Worm (Caenorhabditis elegans) whole organism, midembryonic: ENCODE measurements around the gene Y51H7BR.7.

ENCODE experiments used
- T22C8.4 ChIP-seq: fragments of 200-800 bp; sonication (Bioruptor generic); IDR thresholded peaks from 2 replicates; pipeline ENCODE4 v1.3.6; 2022; ENCODE audit warnings: missing genetic modification characterization, missing compliant biosample characterization
- cog-1 ChIP-seq: sonication (generic microtip); optimal IDR thresholded peaks from 2 replicates; lab custom pipeline; 2016; ENCODE audit warnings: missing genetic modification characterization, missing compliant biosample characterization
- flt-1 ChIP-seq: fragments of 200-800 bp; sonication (Bioruptor generic); IDR thresholded peaks from 2 replicates; pipeline ENCODE4 v1.3.6; 2022; ENCODE audit warnings: missing genetic modification characterization, missing compliant biosample characterization
- klf-2 ChIP-seq: fragments of 200-800 bp; sonication (Bioruptor generic); conservative IDR thresholded peaks from 2 replicates; pipeline ENCODE4 v1.3.6; 2022; ENCODE audit warnings: missing genetic modification reagents, missing genetic modification characterization, missing compliant biosample characterization
- med-1 ChIP-seq: sonication (generic microtip); optimal IDR thresholded peaks from 2 replicates; lab custom pipeline; 2017; ENCODE audit warnings: missing genetic modification characterization, mild to moderate bottlenecking, missing compliant biosample characterization, antibody characterized with exemption, missing genetic modification reagents; ENCODE audit not compliant: insufficient read depth
- ref-1 ChIP-seq: fragments of 200-800 bp; sonication (Bioruptor generic); conservative IDR thresholded peaks from 2 replicates; pipeline ENCODE4 v1.3.6; 2022; ENCODE audit warnings: missing genetic modification reagents, missing genetic modification characterization, missing compliant biosample characterization
- tab-1 ChIP-seq: fragments of 200-800 bp; sonication (Bioruptor generic); IDR thresholded peaks from 2 replicates; pipeline ENCODE4 v1.3.6; 2022; ENCODE audit warnings: missing genetic modification characterization, missing compliant biosample characterization
- ztf-23 ChIP-seq: fragments of 200-800 bp; sonication (Bioruptor generic); IDR thresholded peaks from 2 replicates; pipeline ENCODE4 v1.3.6; 2022; ENCODE audit warnings: missing genetic modification reagents, missing genetic modification characterization, missing compliant biosample characterization
- ztf-29 ChIP-seq: fragments of 200-800 bp; sonication (Bioruptor generic); IDR thresholded peaks from 2 replicates; pipeline ENCODE4 v1.3.6; 2022; ENCODE audit warnings: missing genetic modification reagents, missing genetic modification characterization, missing compliant biosample characterization

Y51H7BR.7 gene

DNA sequence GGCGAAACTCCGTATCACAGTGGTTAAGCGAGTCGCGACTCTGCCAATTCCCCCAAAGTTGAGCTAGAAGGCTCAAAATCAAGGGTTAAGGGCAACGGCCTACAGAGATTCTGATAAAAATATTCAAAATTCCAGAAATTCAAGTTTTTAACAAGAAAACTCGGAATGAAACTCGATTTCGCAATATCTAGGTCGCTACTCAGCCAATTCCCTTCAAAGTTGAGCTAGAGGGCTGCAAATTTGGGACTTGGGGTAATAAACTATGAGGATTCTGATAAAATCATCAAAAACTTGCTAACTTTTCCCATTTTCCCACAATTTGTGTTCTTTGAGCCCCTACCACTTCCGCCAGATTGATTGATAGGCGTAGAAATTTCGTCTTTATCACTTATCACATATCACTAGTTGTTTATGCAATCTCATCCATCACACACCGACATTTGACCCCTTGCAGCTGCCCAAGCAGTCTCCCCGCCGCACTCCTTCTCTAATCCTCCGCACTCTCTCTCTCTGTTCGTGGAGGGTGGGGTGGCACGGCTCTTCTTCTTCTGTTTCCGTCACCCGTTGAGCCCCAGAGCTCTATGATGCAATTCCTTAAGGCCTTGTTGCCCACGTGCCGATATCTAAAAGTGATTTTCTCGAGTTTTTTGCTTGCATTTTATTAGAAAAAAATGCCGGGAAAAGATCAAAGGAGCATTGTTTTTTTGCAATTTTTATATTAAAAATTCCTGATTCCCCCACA lies 23.6 kb downstream of the Y51H7BR.7 start:
- no peak for TF ChIP-seq T22C8.4 (GFP tag; lab: Robert Waterston, UW)
- peak; percentile 28; the same call in 1 of the 2 replicates for TF ChIP-seq tab-1 (GFP tag; lab: Robert Waterston, UW)
- TF ChIP-seq flt-1 (GFP tag; lab: Robert Waterston, UW), result 0 out of 2 replicates have a peak, but pooled peaks have one; percentile 20

DNA sequence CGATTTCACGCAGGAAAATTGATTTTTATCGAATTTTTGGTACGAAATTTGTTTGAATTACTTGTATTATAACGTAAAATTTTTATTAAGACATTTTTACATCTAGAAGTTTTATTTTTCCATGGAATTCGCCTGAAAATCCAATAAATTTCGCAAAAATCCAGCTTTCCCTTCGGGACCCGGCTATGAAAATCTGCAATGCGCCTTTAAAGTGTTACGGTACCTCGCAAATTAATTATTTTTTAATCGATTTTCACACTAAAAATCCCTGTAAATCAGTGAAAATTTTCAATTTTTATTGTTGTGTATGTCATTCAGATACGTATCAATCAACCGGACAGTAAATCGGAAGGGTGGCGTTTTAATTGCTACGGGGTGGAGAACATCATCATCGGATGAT lies 24.4 kb downstream of the Y51H7BR.7 start:
- TF ChIP-seq cog-1 (tag; lab: Kevin White, UChicago) (no peak), tab-1 (GFP tag; lab: Robert Waterston, UW) (no peak), klf-2 (no peak), ztf-29 (GFP tag; lab: Robert Waterston, UW) (no peak), ztf-23 (no peak), ref-1 (GFP tag; lab: Robert Waterston, UW) (no peak), med-1 (GFP tag; lab: Kevin White, UChicago) (no peak), T22C8.4 (GFP tag; lab: Robert Waterston, UW) (no peak), flt-1 (GFP tag; lab: Robert Waterston, UW) (no peak)

DNA sequence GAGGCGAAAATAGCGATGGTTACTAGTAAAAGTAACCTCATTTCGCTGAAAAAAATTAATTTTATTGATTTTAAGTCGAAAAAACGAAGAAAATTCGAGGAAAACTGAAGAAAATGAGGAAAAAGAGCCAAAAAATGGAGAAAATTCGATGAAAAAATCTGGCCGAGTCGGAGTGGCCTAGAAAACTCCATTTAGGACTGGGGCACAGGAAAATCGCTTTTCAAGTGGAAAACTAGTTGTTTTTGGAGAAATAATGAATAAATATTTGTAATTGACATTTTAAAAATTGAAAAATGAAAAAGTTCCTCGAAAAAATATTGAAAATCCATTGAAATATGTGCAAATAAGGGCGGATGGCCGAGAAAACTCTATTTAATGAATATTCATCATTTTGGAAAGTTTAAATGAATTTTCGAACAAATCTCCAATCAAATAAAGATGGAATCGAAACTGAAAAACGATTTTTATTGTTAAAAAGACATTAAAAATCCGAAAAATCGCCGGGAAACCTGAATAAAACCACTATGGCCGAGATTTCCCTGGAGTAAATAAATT lies 25.0 kb downstream of the Y51H7BR.7 start, which contains the start of gene emc-1:
Gene emc-1 (minus strand): TSS at position 45 of the 555 bp plus-strand sequence.
- no peak for TF ChIP-seq T22C8.4 (GFP tag; lab: Robert Waterston, UW)
- TF ChIP-seq ztf-23, result peak; percentile 19; the same call in 1 of the 2 replicates

DNA sequence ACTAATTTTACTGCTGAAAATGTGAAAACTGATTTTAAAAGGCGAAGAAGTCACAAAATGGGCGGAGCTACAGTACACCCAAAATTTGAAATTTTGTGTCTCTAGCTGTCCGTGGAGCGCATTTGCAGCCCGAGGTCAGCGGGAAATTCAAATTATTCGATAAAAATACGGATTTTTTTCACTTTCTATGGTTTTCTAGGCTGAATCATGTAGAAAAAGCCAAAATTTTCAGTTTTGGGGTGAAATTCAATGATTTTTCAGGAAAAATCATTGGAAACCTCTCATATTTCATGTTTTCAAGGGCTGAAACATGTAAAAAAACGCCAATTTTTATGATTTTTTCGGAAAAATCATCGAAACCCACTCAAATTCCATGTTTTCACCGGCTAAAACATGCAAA lies 34.6 kb downstream of the Y51H7BR.7 start:
- TF ChIP-seq flt-1 (GFP tag; lab: Robert Waterston, UW), result no peak
- no peak for TF ChIP-seq klf-2
- TF ChIP-seq ztf-29 (GFP tag; lab: Robert Waterston, UW), result no peak
- TF ChIP-seq med-1 (GFP tag; lab: Kevin White, UChicago), result no peak
- no peak for TF ChIP-seq ztf-23
- TF ChIP-seq cog-1 (tag; lab: Kevin White, UChicago), result no peak
- no peak for TF ChIP-seq T22C8.4 (GFP tag; lab: Robert Waterston, UW)
- no peak for TF ChIP-seq ref-1 (GFP tag; lab: Robert Waterston, UW)
- no peak for TF ChIP-seq tab-1 (GFP tag; lab: Robert Waterston, UW)

DNA sequence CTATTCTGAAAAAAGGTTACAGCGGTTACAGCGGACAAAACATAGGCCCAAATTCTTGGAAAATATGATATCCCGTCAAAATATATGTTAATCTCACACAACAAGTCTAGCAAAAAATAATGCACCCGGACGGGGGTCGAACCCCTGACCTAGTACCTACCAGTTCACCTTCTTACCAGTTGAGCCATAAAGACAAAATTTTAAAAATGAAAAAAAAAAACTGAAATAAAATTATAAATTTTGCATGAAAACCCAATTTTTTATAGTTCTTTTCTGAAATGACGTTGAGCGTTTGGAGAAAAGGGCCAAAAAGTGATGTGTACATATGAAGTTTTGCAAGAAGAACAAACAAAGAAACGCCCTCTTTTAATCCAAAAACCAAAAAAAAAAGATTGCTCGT lies 43.0 kb downstream of the Y51H7BR.7 start:
- TF ChIP-seq flt-1 (GFP tag; lab: Robert Waterston, UW), result no peak
- no peak for TF ChIP-seq cog-1 (tag; lab: Kevin White, UChicago)
- TF ChIP-seq ztf-23, result no peak
- TF ChIP-seq med-1 (GFP tag; lab: Kevin White, UChicago), result no peak

DNA sequence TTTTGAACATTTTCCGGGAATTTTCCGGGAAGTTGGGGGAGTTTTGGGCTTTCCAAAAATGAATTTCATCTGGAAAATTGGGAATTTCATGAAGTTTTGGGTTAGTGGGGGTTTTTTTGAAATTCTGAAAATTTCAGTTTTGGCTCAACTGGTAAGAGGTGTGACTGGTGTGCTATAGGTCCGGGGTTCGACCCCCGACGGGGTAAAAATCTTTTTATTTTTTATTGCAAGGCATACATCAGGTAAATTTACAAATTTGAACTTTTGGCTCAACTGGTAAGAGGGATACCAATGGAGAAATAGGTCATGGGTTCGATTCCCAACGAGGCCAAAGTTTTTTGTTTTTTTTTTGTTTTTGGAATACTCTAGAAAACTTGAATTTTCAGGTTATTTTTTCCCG lies 43.7 kb downstream of the Y51H7BR.7 start:
- TF ChIP-seq ztf-29 (GFP tag; lab: Robert Waterston, UW) (no peak), tab-1 (GFP tag; lab: Robert Waterston, UW) (no peak), cog-1 (tag; lab: Kevin White, UChicago) (no peak), med-1 (GFP tag; lab: Kevin White, UChicago) (no peak), T22C8.4 (GFP tag; lab: Robert Waterston, UW) (no peak), ztf-23 (no peak), ref-1 (GFP tag; lab: Robert Waterston, UW) (no peak), flt-1 (GFP tag; lab: Robert Waterston, UW) (no peak), klf-2 (no peak)

DNA sequence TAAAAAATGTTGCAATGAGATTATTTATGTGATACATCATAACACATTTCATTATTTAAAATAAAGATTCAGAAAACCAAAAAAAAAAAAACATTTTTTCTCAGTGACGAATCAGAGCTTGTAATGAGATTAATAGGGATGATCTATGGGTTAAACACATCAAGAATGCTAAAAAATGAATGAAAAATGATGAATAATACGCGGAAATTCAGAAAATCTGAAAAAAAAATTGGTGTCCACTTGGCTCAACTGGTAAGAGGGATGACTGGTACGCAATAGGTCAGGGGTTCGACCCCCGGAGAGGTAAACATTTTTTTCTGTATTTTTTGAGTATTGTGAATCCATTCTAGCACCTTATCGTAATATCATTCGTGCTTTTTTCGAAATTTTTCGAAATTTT lies 46.9 kb downstream of the Y51H7BR.7 start:
- TF ChIP-seq ztf-23 (no peak), T22C8.4 (GFP tag; lab: Robert Waterston, UW) (no peak), klf-2 (no peak), flt-1 (GFP tag; lab: Robert Waterston, UW) (no peak), ztf-29 (GFP tag; lab: Robert Waterston, UW) (no peak), med-1 (GFP tag; lab: Kevin White, UChicago) (no peak), cog-1 (tag; lab: Kevin White, UChicago) (no peak), ref-1 (GFP tag; lab: Robert Waterston, UW) (no peak), tab-1 (GFP tag; lab: Robert Waterston, UW) (no peak)

DNA sequence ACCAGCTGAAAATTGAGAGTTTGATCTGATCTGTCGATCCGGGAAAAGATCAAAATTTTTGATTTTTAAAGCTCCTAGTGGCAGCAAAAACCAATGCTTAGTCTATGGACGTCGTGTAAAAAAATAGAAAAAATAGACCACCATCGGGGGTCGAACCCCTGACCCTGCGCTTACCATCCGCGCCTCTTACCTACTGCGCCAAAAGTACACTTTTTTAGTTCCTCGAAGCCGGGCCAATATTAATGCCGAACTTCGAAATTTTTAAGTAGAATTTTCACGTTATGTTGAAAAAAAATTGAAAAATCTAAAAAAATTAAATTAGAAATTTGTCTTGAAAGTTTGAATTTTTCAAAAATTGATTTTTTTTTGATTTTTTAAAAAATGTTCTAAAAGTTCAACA lies 47.4 kb downstream of the Y51H7BR.7 start:
- TF ChIP-seq cog-1 (tag; lab: Kevin White, UChicago) (no peak), T22C8.4 (GFP tag; lab: Robert Waterston, UW) (no peak), tab-1 (GFP tag; lab: Robert Waterston, UW) (no peak), flt-1 (GFP tag; lab: Robert Waterston, UW) (no peak), ref-1 (GFP tag; lab: Robert Waterston, UW) (no peak), klf-2 (no peak), ztf-23 (no peak), med-1 (GFP tag; lab: Kevin White, UChicago) (no peak), ztf-29 (GFP tag; lab: Robert Waterston, UW) (no peak)

DNA sequence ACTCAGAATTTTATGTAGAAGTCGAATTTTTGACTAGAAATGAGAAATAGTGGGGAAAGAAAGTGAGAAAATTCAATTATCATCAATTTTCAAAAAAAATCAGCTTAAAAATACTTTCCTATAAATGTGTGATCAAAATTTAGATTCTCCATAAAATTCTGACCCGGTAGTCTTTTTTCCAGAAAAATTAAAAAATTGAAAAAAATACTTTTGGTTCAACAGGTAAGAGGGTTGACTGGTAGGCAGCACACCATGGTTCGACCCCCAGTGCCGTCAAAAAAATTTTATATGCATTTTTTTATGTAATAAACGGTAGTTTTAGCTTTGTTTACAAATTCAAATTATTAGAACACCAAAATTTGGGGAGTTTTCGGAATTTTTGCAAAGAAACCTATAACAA lies 48.1 kb downstream of the Y51H7BR.7 start:
- TF ChIP-seq T22C8.4 (GFP tag; lab: Robert Waterston, UW), result no peak
- no peak for TF ChIP-seq ref-1 (GFP tag; lab: Robert Waterston, UW)
- no peak for TF ChIP-seq ztf-23
- no peak for TF ChIP-seq flt-1 (GFP tag; lab: Robert Waterston, UW)
- no peak for TF ChIP-seq tab-1 (GFP tag; lab: Robert Waterston, UW)
- no peak for TF ChIP-seq klf-2
- no peak for TF ChIP-seq ztf-29 (GFP tag; lab: Robert Waterston, UW)
- no peak for TF ChIP-seq med-1 (GFP tag; lab: Kevin White, UChicago)
